Worm (Caenorhabditis elegans) whole organism, L3 larva: ENCODE data around the gene lon-8.

ENCODE experiments used
- ZK546.5 ChIP-seq: sonication (generic microtip); optimal IDR thresholded peaks from 2 replicates; lab custom pipeline; 2017; ENCODE audit warnings: missing biosample characterization, missing genetic modification characterization
- ceh-16 ChIP-seq: sonication (generic microtip); optimal IDR thresholded peaks from 2 replicates; lab custom pipeline; 2017; ENCODE audit warnings: missing biosample characterization, missing genetic modification characterization
- jun-1 ChIP-seq: fragments of 150-350 bp; optimal IDR thresholded peaks from 2 replicates; lab custom pipeline; 2014; ENCODE audit warnings: missing biosample characterization, missing genetic modification reagents, missing genetic modification characterization
- lin-15B ChIP-seq: fragments of 150-350 bp; optimal IDR thresholded peaks from 2 replicates; lab custom pipeline; 2014; ENCODE audit warnings: missing biosample characterization, missing genetic modification characterization
- lin-39 ChIP-seq: fragments of 150-350 bp; optimal IDR thresholded peaks from 2 replicates; lab custom pipeline; 2018; ENCODE audit warnings: missing biosample characterization, missing genetic modification reagents, missing genetic modification characterization
- skn-1 ChIP-seq: fragments of 150-350 bp; optimal IDR thresholded peaks from 2 replicates; lab custom pipeline; 2014; ENCODE audit warnings: missing biosample characterization, missing genetic modification characterization
- tbx-2 ChIP-seq: sonication (generic microtip); optimal IDR thresholded peaks from 2 replicates; lab custom pipeline; 2016; ENCODE audit warnings: mild to moderate bottlenecking, missing genetic modification characterization, missing compliant biosample characterization
- unc-62 ChIP-seq: fragments of 150-350 bp; sonication (generic microtip); optimal IDR thresholded peaks from 4 replicates; lab custom pipeline; 2014; ENCODE audit warnings: missing biosample characterization, missing genetic modification reagents, missing genetic modification characterization
- ztf-4 ChIP-seq: fragments of 150-350 bp; optimal IDR thresholded peaks from 2 replicates; lab custom pipeline; 2014; ENCODE audit warnings: missing biosample characterization, missing genetic modification characterization

DNA sequence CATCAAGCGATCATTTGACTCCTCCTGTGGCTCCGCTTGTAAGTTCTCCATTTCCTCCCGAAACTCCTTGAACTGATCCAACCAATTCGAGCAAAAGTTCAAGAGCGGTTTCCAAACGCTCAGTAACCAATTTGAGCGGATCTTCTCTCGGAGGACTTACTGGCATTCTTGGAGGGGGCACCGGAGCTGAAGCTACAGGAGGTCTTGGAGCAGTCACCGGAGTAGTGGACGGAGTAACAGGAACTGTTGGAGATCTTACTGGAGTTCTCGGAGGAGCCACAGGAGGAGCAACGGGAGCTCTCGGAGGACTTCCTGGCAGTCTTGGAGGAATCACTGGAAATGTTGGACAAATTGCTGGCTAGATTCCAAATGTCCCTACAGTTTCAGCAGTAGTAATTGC lies 7.5 kb upstream of the lon-8 start:
- TF ChIP-seq lin-39 (no peak), jun-1 (tag; lab: Kevin White, UChicago) (no peak), ZK546.5 (tag; lab: Kevin White, UChicago) (no peak), skn-1 (no peak), ztf-4 (no peak), ceh-16 (tag; lab: Kevin White, UChicago) (no peak), unc-62 (no peak), lin-15B (no peak), tbx-2 (tag; lab: Kevin White, UChicago) (no peak)
